Fruit fly (Drosophila melanogaster) whole organism, embryonic: ENCODE measurements around the gene Psn.

Source experiments
- CG10267 ChIP-seq: fragments of 200-800 bp; sonication (Bioruptor generic); optimal IDR thresholded peaks from 2 replicates; lab custom pipeline; 2018; ENCODE audit warnings: missing biosample characterization, mild to moderate bottlenecking, missing genetic modification characterization, moderate library complexity
- CG10654 ChIP-seq: fragments of 200-800 bp; sonication (Bioruptor generic); optimal IDR thresholded peaks from 2 replicates; lab custom pipeline; 2016; ENCODE audit warnings: missing biosample characterization, missing genetic modification characterization
- CG12071 ChIP-seq: fragments of 200-800 bp; sonication (Bioruptor generic); optimal IDR thresholded peaks from 3 replicates; lab custom pipeline; 2018; ENCODE audit warnings: missing biosample characterization, mild to moderate bottlenecking, missing genetic modification characterization
- CG13123 ChIP-seq: fragments of 200-800 bp; sonication (Bioruptor generic); optimal IDR thresholded peaks from 2 replicates; lab custom pipeline; 2016; ENCODE audit warnings: missing biosample characterization, missing genetic modification characterization
- CG14860 ChIP-seq: fragments of 200-800 bp; sonication (Bioruptor generic); IDR thresholded peaks from 3 replicates; pipeline ENCODE4 v1.3.6; 2022; ENCODE audit warnings: missing biosample characterization, missing genetic modification characterization; ENCODE audit not compliant: partially characterized antibody
- CG15514 ChIP-seq: fragments of 200-800 bp; sonication (Bioruptor generic); optimal IDR thresholded peaks from 3 replicates; lab custom pipeline; 2017; ENCODE audit warnings: missing biosample characterization, missing genetic modification characterization, mild to moderate bottlenecking, moderate library complexity, missing genetic modification reagents
- CG1602 ChIP-seq: fragments of 200-800 bp; sonication (Bioruptor generic); optimal IDR thresholded peaks from 3 replicates; lab custom pipeline; 2016; ENCODE audit warnings: missing biosample characterization, missing genetic modification characterization
- CG1603 ChIP-seq: fragments of 200-800 bp; sonication (Bioruptor generic); optimal IDR thresholded peaks from 2 replicates; lab custom pipeline; 2019; ENCODE audit warnings: missing biosample characterization, mild to moderate bottlenecking, missing genetic modification characterization, moderate library complexity
- CG16813 ChIP-seq: fragments of 200-800 bp; sonication (Bioruptor generic); IDR thresholded peaks from 3 replicates; pipeline ENCODE4 v1.3.6; 2022; ENCODE audit warnings: missing biosample characterization, missing genetic modification characterization; ENCODE audit not compliant: partially characterized antibody
- CG2199 ChIP-seq: fragments of 200-800 bp; sonication (Bioruptor generic); IDR thresholded peaks from 3 replicates; pipeline ENCODE4 v1.3.6; 2022; ENCODE audit warnings: missing biosample characterization, missing genetic modification characterization
- CG2202 ChIP-seq: fragments of 200-800 bp; sonication (Bioruptor generic); optimal IDR thresholded peaks from 2 replicates; lab custom pipeline; 2018; ENCODE audit warnings: missing biosample characterization, mild to moderate bottlenecking, missing genetic modification characterization
- CG2678 ChIP-seq: fragments of 200-800 bp; sonication (Bioruptor generic); optimal IDR thresholded peaks from 3 replicates; lab custom pipeline; 2019; ENCODE audit warnings: missing biosample characterization, mild to moderate bottlenecking, missing genetic modification characterization, moderate library complexity
- CG2889 ChIP-seq: fragments of 200-800 bp; sonication (Bioruptor generic); IDR thresholded peaks from 3 replicates; pipeline ENCODE4 v1.3.6; 2022; ENCODE audit warnings: missing biosample characterization, missing genetic modification characterization
- CG3065 ChIP-seq: fragments of 200-800 bp; sonication (Bioruptor generic); optimal IDR thresholded peaks from 2 replicates; lab custom pipeline; 2016; ENCODE audit warnings: missing biosample characterization, missing genetic modification characterization
- CG33557 ChIP-seq: fragments of 200-800 bp; sonication (Bioruptor generic); optimal IDR thresholded peaks from 2 replicates; lab custom pipeline; 2019; ENCODE audit warnings: missing biosample characterization, mild to moderate bottlenecking, missing genetic modification characterization, moderate library complexity
- CG9797 ChIP-seq: fragments of 200-800 bp; sonication (Bioruptor generic); optimal IDR thresholded peaks from 3 replicates; lab custom pipeline; 2018; ENCODE audit warnings: missing biosample characterization, mild to moderate bottlenecking, missing genetic modification characterization
- CoRest ChIP-seq: fragments of 200-800 bp; sonication (Bioruptor generic); optimal IDR thresholded peaks from 3 replicates; lab custom pipeline; 2018; ENCODE audit warnings: missing biosample characterization, mild to moderate bottlenecking, missing genetic modification characterization, moderate library complexity
- CrebB ChIP-seq: fragments of 200-800 bp; sonication (Bioruptor generic); optimal IDR thresholded peaks from 3 replicates; lab custom pipeline; 2018; ENCODE audit warnings: missing biosample characterization, mild to moderate bottlenecking, missing genetic modification characterization
- E2f1 ChIP-seq: fragments of 200-800 bp; sonication (Bioruptor generic); IDR thresholded peaks from 2 replicates; pipeline ENCODE4 v1.3.6; 2022; ENCODE audit warnings: missing biosample characterization, missing genetic modification characterization
- E2f2 ChIP-seq: fragments of 200-800 bp; sonication (Bioruptor generic); IDR thresholded peaks from 2 replicates; pipeline ENCODE4 v1.3.6; 2022; ENCODE audit warnings: missing biosample characterization, missing genetic modification characterization
- Eip74EF ChIP-seq, 2 experiments: fragments of 200-800 bp in 1 of 2; fragments of >200 bp in 1 of 2; sonication (Bioruptor generic) in 1 of 2; optimal IDR thresholded peaks; 2 replicates each; lab custom pipeline; 2017 to 2019; ENCODE audit warnings: missing biosample characterization in 2 of 2, missing genetic modification characterization in 2 of 2, mild to moderate bottlenecking in 1 of 2, moderate library complexity in 1 of 2
- Elba2 ChIP-seq: fragments of 200-800 bp; sonication (Bioruptor generic); optimal IDR thresholded peaks from 3 replicates; lab custom pipeline; 2016; ENCODE audit warnings: missing biosample characterization, missing genetic modification characterization
- HmgD ChIP-seq: fragments of 200-800 bp; sonication (Bioruptor generic); optimal IDR thresholded peaks from 3 replicates; lab custom pipeline; 2016; ENCODE audit warnings: missing biosample characterization, missing genetic modification characterization
- Hr39 ChIP-seq: fragments of >200 bp; optimal IDR thresholded peaks from 2 replicates; lab custom pipeline; 2017
- Lhr ChIP-seq: fragments of 200-800 bp; sonication (Bioruptor generic); optimal IDR thresholded peaks from 3 replicates; lab custom pipeline; 2017; ENCODE audit warnings: mild to moderate bottlenecking, missing biosample characterization, missing genetic modification reagents, missing genetic modification characterization
- MESR4 ChIP-seq: fragments of 200-800 bp; sonication (Bioruptor generic); optimal IDR thresholded peaks from 2 replicates; lab custom pipeline; 2018; ENCODE audit warnings: missing biosample characterization, mild to moderate bottlenecking, missing genetic modification characterization, moderate library complexity
- Meics ChIP-seq: fragments of 200-800 bp; sonication (Bioruptor generic); optimal IDR thresholded peaks from 2 replicates; lab custom pipeline; 2017; ENCODE audit warnings: missing biosample characterization, mild to moderate bottlenecking, missing genetic modification characterization
- Optix ChIP-seq: fragments of 200-800 bp; sonication (Bioruptor generic); IDR thresholded peaks from 3 replicates; pipeline ENCODE4 v1.3.6; 2022; ENCODE audit warnings: missing biosample characterization, missing genetic modification characterization
- Scr ChIP-seq: fragments of 200-800 bp; sonication (Bioruptor generic); IDR thresholded peaks from 2 replicates; pipeline ENCODE4 v1.3.6; 2022; ENCODE audit warnings: missing biosample characterization, missing genetic modification characterization; ENCODE audit not compliant: partially characterized antibody
- Ssrp ChIP-seq: fragments of 200-800 bp; sonication (Bioruptor generic); optimal IDR thresholded peaks from 2 replicates; lab custom pipeline; 2018; ENCODE audit warnings: missing biosample characterization, mild to moderate bottlenecking, missing genetic modification characterization, moderate library complexity
- cato ChIP-seq: fragments of 200-800 bp; sonication (Bioruptor generic); optimal IDR thresholded peaks from 2 replicates; lab custom pipeline; 2016; ENCODE audit warnings: missing biosample characterization, missing genetic modification characterization, borderline replicate concordance
- gsb ChIP-seq: fragments of 200-800 bp; sonication (Bioruptor generic); IDR thresholded peaks from 2 replicates; pipeline ENCODE4 v1.3.6; 2022; ENCODE audit warnings: missing biosample characterization, missing genetic modification characterization
- gsb-n ChIP-seq: fragments of 200-800 bp; sonication (Bioruptor generic); optimal IDR thresholded peaks from 3 replicates; lab custom pipeline; 2018; ENCODE audit warnings: missing biosample characterization, mild to moderate bottlenecking, missing genetic modification characterization
- h ChIP-seq: fragments of >200 bp; optimal IDR thresholded peaks from 2 replicates; lab custom pipeline; 2017
- hbn ChIP-seq: fragments of 200-800 bp; sonication (Bioruptor generic); IDR thresholded peaks from 2 replicates; pipeline ENCODE4 v1.3.6; 2022; ENCODE audit warnings: missing biosample characterization, missing genetic modification characterization; ENCODE audit not compliant: partially characterized antibody
- jigr1 ChIP-seq: fragments of 200-800 bp; sonication (Bioruptor generic); IDR thresholded peaks from 3 replicates; pipeline ENCODE4 v1.3.6; 2022; ENCODE audit warnings: missing biosample characterization, missing genetic modification characterization
- nerfin-2 ChIP-seq: fragments of 200-800 bp; sonication (Bioruptor generic); IDR thresholded peaks from 2 replicates; pipeline ENCODE4 v1.3.6; 2022; ENCODE audit warnings: missing biosample characterization, missing genetic modification characterization; ENCODE audit not compliant: partially characterized antibody
- pita ChIP-seq: fragments of 200-800 bp; sonication (Bioruptor generic); optimal IDR thresholded peaks from 2 replicates; lab custom pipeline; 2017; ENCODE audit warnings: missing biosample characterization, mild to moderate bottlenecking, missing genetic modification characterization
- pzg ChIP-seq: fragments of 200-800 bp; sonication (Bioruptor generic); optimal IDR thresholded peaks from 3 replicates; lab custom pipeline; 2018; ENCODE audit warnings: missing biosample characterization, mild to moderate bottlenecking, missing genetic modification characterization, moderate library complexity
- repo ChIP-seq: fragments of 200-800 bp; sonication (Bioruptor generic); optimal IDR thresholded peaks from 2 replicates; lab custom pipeline; 2016; ENCODE audit warnings: missing biosample characterization, missing genetic modification characterization
- row ChIP-seq: fragments of 200-800 bp; sonication (Bioruptor generic); IDR thresholded peaks from 3 replicates; pipeline ENCODE4 v1.3.6; 2022; ENCODE audit warnings: missing biosample characterization, missing genetic modification characterization
- schlank ChIP-seq: fragments of 200-800 bp; sonication (Bioruptor generic); optimal IDR thresholded peaks from 2 replicates; lab custom pipeline; 2018; ENCODE audit warnings: missing biosample characterization, mild to moderate bottlenecking, missing genetic modification characterization
- sim ChIP-seq: fragments of 200-800 bp; sonication (Bioruptor generic); IDR thresholded peaks from 2 replicates; pipeline ENCODE4 v1.3.6; 2022; ENCODE audit warnings: missing biosample characterization, missing genetic modification characterization
- stwl ChIP-seq: fragments of 200-800 bp; sonication (Bioruptor generic); optimal IDR thresholded peaks from 3 replicates; lab custom pipeline; 2018; ENCODE audit warnings: missing biosample characterization, mild to moderate bottlenecking, missing genetic modification characterization, moderate library complexity
- tna ChIP-seq: fragments of 200-800 bp; sonication (Bioruptor generic); IDR thresholded peaks from 2 replicates; pipeline ENCODE4 v1.3.6; 2022; ENCODE audit warnings: missing biosample characterization, missing genetic modification characterization; ENCODE audit not compliant: partially characterized antibody
- twi ChIP-seq: fragments of 200-800 bp; optimal IDR thresholded peaks from 2 replicates; lab custom pipeline; 2019; ENCODE audit warnings: missing biosample characterization, mild to moderate bottlenecking, missing genetic modification characterization, moderate library complexity
- unc-4 ChIP-seq: fragments of 200-800 bp; sonication (Bioruptor generic); IDR thresholded peaks from 2 replicates; pipeline ENCODE4 v1.3.6; 2022; ENCODE audit warnings: missing biosample characterization, missing genetic modification characterization; ENCODE audit not compliant: partially characterized antibody
- usp ChIP-seq: fragments of >200 bp; optimal IDR thresholded peaks from 2 replicates; lab custom pipeline; 2017; ENCODE audit warnings: missing biosample characterization, missing genetic modification characterization
- vnd ChIP-seq: fragments of 200-800 bp; sonication (Bioruptor generic); IDR thresholded peaks from 3 replicates; pipeline ENCODE4 v1.3.6; 2022; ENCODE audit warnings: missing biosample characterization, missing genetic modification characterization; ENCODE audit not compliant: partially characterized antibody
- zen2 ChIP-seq: fragments of 200-800 bp; sonication (Bioruptor generic); IDR thresholded peaks from 3 replicates; pipeline ENCODE4 v1.3.6; 2022; ENCODE audit warnings: missing biosample characterization, missing genetic modification characterization; ENCODE audit not compliant: partially characterized antibody

Gene Psn

DNA sequence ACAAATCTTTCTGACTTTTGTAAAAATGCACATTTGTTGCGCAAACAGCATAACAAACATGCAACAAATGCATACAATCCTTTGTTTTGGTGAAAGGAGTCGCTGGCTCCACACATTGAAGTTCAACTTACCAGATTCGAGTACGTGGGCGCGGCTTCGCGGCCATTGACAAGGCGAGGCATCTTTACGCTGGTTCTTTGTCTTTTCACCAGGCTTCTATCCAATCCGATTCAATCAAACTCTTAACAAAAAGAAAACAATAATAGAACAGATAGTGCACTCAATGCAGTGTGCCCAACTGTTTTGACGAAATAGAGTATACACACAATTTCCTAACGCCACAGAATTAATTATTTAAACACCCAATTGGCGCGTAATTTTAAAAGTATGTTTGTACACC lies 2.1 kb upstream of the Psn start, which contains the start of gene CG5262 (continued):
- TF ChIP-seq nerfin-2: no peak
- no peak for TF ChIP-seq schlank
- TF ChIP-seq gsb (GFP tag; lab: Robert Waterston, UW): no peak
- no peak for TF ChIP-seq repo
- no peak for TF ChIP-seq zen2 (GFP tag; lab: Robert Waterston, UW)
- TF ChIP-seq CG2199 (GFP tag; lab: Robert Waterston, UW): peak; percentile 48; the same call in 1 of the 3 replicates
- TF ChIP-seq CG33557 (GFP tag; lab: Kevin White, UChicago): no peak
- no peak for TF ChIP-seq vnd (GFP tag; lab: Robert Waterston, UW)
- peak; percentile 28; the same call in 1 of the 2 replicates for TF ChIP-seq Scr
- no peak for TF ChIP-seq Ssrp (tag; lab: Kevin White, UChicago)
- peak; percentile 79 for TF ChIP-seq stwl (tag; lab: Kevin White, UChicago)
- TF ChIP-seq unc-4 (GFP tag; lab: Robert Waterston, UW): no peak
- no peak for TF ChIP-seq CG2889 (GFP tag; lab: Robert Waterston, UW)
- TF ChIP-seq tna (GFP tag; lab: Robert Waterston, UW): no peak
- no peak for TF ChIP-seq CG2202
- no peak for TF ChIP-seq CG12071
- no peak for TF ChIP-seq E2f1 (GFP tag; lab: Robert Waterston, UW)
- TF ChIP-seq row (GFP tag; lab: Robert Waterston, UW): 0 out of 3 replicates have a peak, but pooled peaks have one; percentile 16
- TF ChIP-seq CG13123: no peak
- TF ChIP-seq h (lab: Kevin White, UChicago): no peak
- TF ChIP-seq gsb-n (tag; lab: Kevin White, UChicago): no peak
- TF ChIP-seq CG1603 (tag; lab: Kevin White, UChicago): no peak
- TF ChIP-seq E2f2: peak; percentile 92
- peak; percentile 67 for TF ChIP-seq MESR4
- no peak for TF ChIP-seq jigr1
- no peak for TF ChIP-seq pita (GFP tag; lab: Kevin White, UChicago)
- TF ChIP-seq HmgD: no peak
- TF ChIP-seq cato (GFP tag; lab: Kevin White, UChicago): no peak
- TF ChIP-seq Optix (GFP tag; lab: Robert Waterston, UW): no peak
- no peak for TF ChIP-seq Lhr
- TF ChIP-seq Eip74EF (GFP tag; optimal IDR thresholded peaks at IDR 0.05; lab: Kevin White, UChicago): no peak
- no peak for TF ChIP-seq CG10654 (GFP tag; lab: Kevin White, UChicago)
- no peak for TF ChIP-seq CG14860 (GFP tag; lab: Robert Waterston, UW)
- no peak for TF ChIP-seq CG16813 (GFP tag; lab: Robert Waterston, UW)
- TF ChIP-seq CG2678 (tag; lab: Kevin White, UChicago): no peak
- TF ChIP-seq CoRest (tag; lab: Kevin White, UChicago): no peak
- no peak for TF ChIP-seq usp (GFP tag; lab: Kevin White, UChicago)
- peak; percentile 15; the same call in 1 of the 2 replicates for TF ChIP-seq hbn (GFP tag; lab: Robert Waterston, UW)
- TF ChIP-seq CG15514 (GFP tag; lab: Kevin White, UChicago): peak; percentile 44
- TF ChIP-seq pzg: peak; percentile 72
- no peak for TF ChIP-seq twi (tag; lab: Kevin White, UChicago)
- TF ChIP-seq CG3065: no peak
- TF ChIP-seq sim (GFP tag; lab: Robert Waterston, UW): no peak
- TF ChIP-seq Hr39 (lab: Kevin White, UChicago): no peak
- TF ChIP-seq CG1602: no peak
- TF ChIP-seq CG10267 (tag; lab: Kevin White, UChicago): peak; percentile 44
- peak; percentile 75 for TF ChIP-seq CG9797
- no peak for TF ChIP-seq Meics (GFP tag; lab: Kevin White, UChicago)
- TF ChIP-seq CrebB (tag; lab: Kevin White, UChicago): no peak
- peak; percentile 82 for TF ChIP-seq Elba2
